Worm (Caenorhabditis elegans) whole organism, mixed stage, embryonic: ENCODE data around the gene amt-3.
A peak's percentile ranks its signal among the peaks of the same experiment; 100 is the strongest.

Experiments
- M03D4.4 ChIP-seq: sonication (generic microtip); optimal IDR thresholded peaks from 2 replicates; lab custom pipeline; 2017; ENCODE audit warnings: mild to moderate bottlenecking, missing genetic modification characterization, missing compliant biosample characterization
- bed-3 ChIP-seq: fragments of 200-800 bp; sonication (Bioruptor generic); optimal IDR thresholded peaks from 3 replicates; lab custom pipeline; 2018; ENCODE audit warnings: mild to moderate bottlenecking, missing genetic modification characterization, moderate library complexity, missing compliant biosample characterization
- blmp-1 ChIP-seq: fragments of 150-350 bp; optimal IDR thresholded peaks from 2 replicates; lab custom pipeline; 2014; ENCODE audit warnings: missing biosample characterization, missing genetic modification characterization
- ceh-39 ChIP-seq: fragments of 150-350 bp; optimal IDR thresholded peaks from 2 replicates; lab custom pipeline; 2014; ENCODE audit warnings: missing biosample characterization, missing genetic modification characterization
- ceh-43 ChIP-seq: fragments of 200-800 bp; sonication (Bioruptor generic); optimal IDR thresholded peaks from 2 replicates; lab custom pipeline; 2018; ENCODE audit warnings: mild to moderate bottlenecking, missing genetic modification characterization, moderate library complexity, missing compliant biosample characterization
- ceh-83 ChIP-seq: fragments of 200-800 bp; sonication (Bioruptor generic); optimal IDR thresholded peaks from 2 replicates; lab custom pipeline; 2018; ENCODE audit warnings: mild to moderate bottlenecking, missing genetic modification characterization, missing compliant biosample characterization
- ces-1 ChIP-seq: fragments of 150-350 bp; optimal IDR thresholded peaks from 2 replicates; lab custom pipeline; 2014; ENCODE audit warnings: missing biosample characterization, missing genetic modification reagents, missing genetic modification characterization
- cnd-1 ChIP-seq: fragments of 200-800 bp; sonication (Bioruptor generic); optimal IDR thresholded peaks from 2 replicates; lab custom pipeline; 2018; ENCODE audit warnings: mild to moderate bottlenecking, missing genetic modification characterization, missing compliant biosample characterization
- drap-1 ChIP-seq: fragments of 200-800 bp; sonication (Bioruptor generic); optimal IDR thresholded peaks from 3 replicates; lab custom pipeline; 2018; ENCODE audit warnings: mild to moderate bottlenecking, missing genetic modification characterization, missing compliant biosample characterization
- elt-1 ChIP-seq: sonication (generic microtip); optimal IDR thresholded peaks from 2 replicates; lab custom pipeline; 2017; ENCODE audit warnings: missing genetic modification characterization, mild to moderate bottlenecking, missing compliant biosample characterization, antibody characterized with exemption, moderate library complexity, borderline replicate concordance; ENCODE audit not compliant: insufficient read depth
- elt-3 ChIP-seq: fragments of 150-350 bp; optimal IDR thresholded peaks from 2 replicates; lab custom pipeline; 2014; ENCODE audit warnings: missing biosample characterization, missing genetic modification characterization
- flh-1 ChIP-seq: fragments of 200-800 bp; sonication (Bioruptor generic); optimal IDR thresholded peaks from 2 replicates; lab custom pipeline; 2018; ENCODE audit warnings: mild to moderate bottlenecking, missing genetic modification characterization, moderate library complexity, missing compliant biosample characterization
- ham-2 ChIP-seq: fragments of 200-800 bp; sonication (Bioruptor generic); optimal IDR thresholded peaks from 2 replicates; lab custom pipeline; 2018; ENCODE audit warnings: mild to moderate bottlenecking, missing genetic modification characterization, missing compliant biosample characterization
- hlh-1 ChIP-seq: fragments of 150-350 bp; optimal IDR thresholded peaks from 2 replicates; lab custom pipeline; 2014; ENCODE audit warnings: missing biosample characterization, missing genetic modification reagents, missing genetic modification characterization
- lin-13 ChIP-seq: fragments of 150-350 bp; optimal IDR thresholded peaks from 2 replicates; lab custom pipeline; 2014; ENCODE audit warnings: missing biosample characterization, missing genetic modification characterization
- lin-32 ChIP-seq: fragments of 200-800 bp; sonication (Bioruptor generic); optimal IDR thresholded peaks from 2 replicates; lab custom pipeline; 2018; ENCODE audit warnings: mild to moderate bottlenecking, missing genetic modification characterization, missing compliant biosample characterization
- lsy-2 ChIP-seq: fragments of 150-350 bp; optimal IDR thresholded peaks from 2 replicates; lab custom pipeline; 2014; ENCODE audit warnings: missing biosample characterization, missing genetic modification characterization
- mab-5 ChIP-seq: fragments of 150-350 bp; optimal IDR thresholded peaks from 2 replicates; lab custom pipeline; 2014; ENCODE audit warnings: missing biosample characterization, missing genetic modification characterization
- mep-1 ChIP-seq: fragments of 150-350 bp; optimal IDR thresholded peaks from 2 replicates; lab custom pipeline; 2017; ENCODE audit warnings: missing biosample characterization, missing genetic modification reagents, missing genetic modification characterization, inconsistent platforms
- mls-2 ChIP-seq: sonication (generic microtip); optimal IDR thresholded peaks from 2 replicates; lab custom pipeline; 2016; ENCODE audit warnings: mild to moderate bottlenecking, missing genetic modification characterization, moderate library complexity, missing compliant biosample characterization
- nhr-12 ChIP-seq: fragments of 150-350 bp; optimal IDR thresholded peaks from 2 replicates; lab custom pipeline; 2014; ENCODE audit warnings: missing biosample characterization, missing genetic modification characterization
- nhr-2 ChIP-seq: fragments of 150-350 bp; optimal IDR thresholded peaks from 2 replicates; lab custom pipeline; 2014; ENCODE audit warnings: missing biosample characterization, missing genetic modification characterization
- nhr-237 ChIP-seq: fragments of 150-350 bp; optimal IDR thresholded peaks from 2 replicates; lab custom pipeline; 2014; ENCODE audit warnings: missing biosample characterization, missing genetic modification characterization
- nhr-28 ChIP-seq: fragments of 150-350 bp; optimal IDR thresholded peaks from 2 replicates; lab custom pipeline; 2014; ENCODE audit warnings: missing biosample characterization, missing genetic modification characterization
- nhr-76 ChIP-seq: sonication (generic microtip); optimal IDR thresholded peaks from 2 replicates; lab custom pipeline; 2017; ENCODE audit warnings: missing biosample characterization, missing genetic modification characterization
- pha-4 ChIP-seq: fragments of 150-350 bp; optimal IDR thresholded peaks from 2 replicates; lab custom pipeline; 2018; ENCODE audit warnings: missing biosample characterization, missing genetic modification reagents, missing genetic modification characterization
- sem-2 ChIP-seq: fragments of 200-800 bp; sonication (Bioruptor generic); optimal IDR thresholded peaks from 2 replicates; lab custom pipeline; 2018; ENCODE audit warnings: mild to moderate bottlenecking, missing genetic modification characterization, missing compliant biosample characterization
- snpc-4 ChIP-seq: fragments of 150-350 bp; optimal IDR thresholded peaks from 2 replicates; lab custom pipeline; 2014; ENCODE audit warnings: missing biosample characterization, missing genetic modification characterization
- sptf-1 ChIP-seq: sonication (generic microtip); optimal IDR thresholded peaks from 2 replicates; lab custom pipeline; 2017; ENCODE audit warnings: mild to moderate bottlenecking, missing genetic modification characterization, moderate library complexity, missing compliant biosample characterization
- tbx-8 ChIP-seq: fragments of 200-800 bp; sonication (Bioruptor generic); optimal IDR thresholded peaks from 2 replicates; lab custom pipeline; 2018; ENCODE audit warnings: mild to moderate bottlenecking, missing genetic modification characterization, moderate library complexity, missing compliant biosample characterization
- unc-120 ChIP-seq: sonication (generic microtip); optimal IDR thresholded peaks from 2 replicates; lab custom pipeline; 2017; ENCODE audit warnings: missing genetic modification characterization, missing compliant biosample characterization; ENCODE audit not compliant: poor library complexity, severe bottlenecking
- unc-39 ChIP-seq: fragments of 150-350 bp; optimal IDR thresholded peaks from 2 replicates; lab custom pipeline; 2014; ENCODE audit warnings: missing biosample characterization, missing genetic modification characterization
- unc-62 ChIP-seq: fragments of 150-350 bp; optimal IDR thresholded peaks from 2 replicates; lab custom pipeline; 2014; ENCODE audit warnings: missing biosample characterization, missing genetic modification reagents, missing genetic modification characterization
- zip-8 ChIP-seq: fragments of 150-350 bp; optimal IDR thresholded peaks from 2 replicates; lab custom pipeline; 2014; ENCODE audit warnings: missing biosample characterization, missing genetic modification characterization
- ztf-11 ChIP-seq: fragments of 150-350 bp; optimal IDR thresholded peaks from 2 replicates; lab custom pipeline; 2014; ENCODE audit warnings: missing biosample characterization, missing genetic modification characterization

The amt-3 gene

ce11 chrII:8327450-8327849 is 41.5 kb downstream of the amt-3 start:
- TF ChIP-seq lin-32 (GFP tag; lab: Kevin White, UChicago) (no peak), blmp-1 (no peak), flh-1 (no peak), ham-2 (no peak), sem-2 (GFP tag; lab: Kevin White, UChicago) (no peak), unc-62 (no peak)

- TF ChIP-seq unc-62 (no peak), unc-39 (no peak), ham-2 (no peak), ces-1 (GFP tag; lab: Kevin White, UChicago) (no peak), lsy-2 (tag; lab: Kevin White, UChicago) (no peak), hlh-1 (tag; lab: Kevin White, UChicago) (no peak), lin-13 (tag; lab: Kevin White, UChicago) (no peak), lin-32 (GFP tag; lab: Kevin White, UChicago) (no peak), tbx-8 (no peak), nhr-237 (tag; lab: Kevin White, UChicago) (no peak), nhr-76 (tag; lab: Kevin White, UChicago) (no peak), sem-2 (GFP tag; lab: Kevin White, UChicago) (no peak), nhr-28 (tag; lab: Kevin White, UChicago) (no peak), mep-1 (tag; lab: Kevin White, UChicago) (no peak)
- TF ChIP-seq, all 35 proteins: peak for 0
These were observed 42.6 kb downstream of the amt-3 start for ce11 chrII:8326228-8326960.

ce11 chrII:8325002-8325539 is 43.9 kb downstream of the amt-3 start, which contains the start of the genes ran-3 and C26D10.3:
Gene ran-3 (minus strand): TSS chrII:8325052.
Gene C26D10.3 (plus strand): TSS chrII:8325386.
- TF ChIP-seq ces-1 (GFP tag; lab: Kevin White, UChicago) (peak; percentile 29), mep-1 (tag; lab: Kevin White, UChicago) (no peak), ceh-83 (GFP tag; lab: Kevin White, UChicago) (no peak), ztf-11 (tag; lab: Kevin White, UChicago) (peak; percentile 43), M03D4.4 (peak; percentile 40), nhr-2 (tag; lab: Kevin White, UChicago) (peak; percentile 6), ham-2 (no peak), blmp-1 (no peak), lsy-2 (tag; lab: Kevin White, UChicago) (peak; percentile 29), elt-1 (tag; lab: Kevin White, UChicago) (no peak), mls-2 (peak; percentile 24), nhr-237 (tag; lab: Kevin White, UChicago) (no peak), mab-5 (no peak), hlh-1 (tag; lab: Kevin White, UChicago) (peak; percentile 64), lin-13 (tag; lab: Kevin White, UChicago) (peak; percentile 37), flh-1 (no peak), unc-62 (no peak), unc-39 (no peak), lin-32 (GFP tag; lab: Kevin White, UChicago) (no peak), bed-3 (GFP tag; lab: Kevin White, UChicago) (peak; percentile 38), ceh-43 (peak; percentile 8), unc-120 (no peak), drap-1 (GFP tag; lab: Kevin White, UChicago) (peak; percentile 43), sptf-1 (tag; lab: Kevin White, UChicago) (peak; percentile 66), sem-2 (GFP tag; lab: Kevin White, UChicago) (no peak), pha-4 (tag; lab: Kevin White, UChicago) (peak; percentile 55), elt-3 (tag; lab: Kevin White, UChicago) (no peak), cnd-1 (tag; lab: Kevin White, UChicago) (peak; percentile 40), tbx-8 (peak; percentile 19), snpc-4 (tag; lab: Kevin White, UChicago) (no peak), nhr-12 (peak; percentile 42), zip-8 (tag; lab: Kevin White, UChicago) (no peak), ceh-39 (tag; lab: Kevin White, UChicago) (no peak), nhr-28 (tag; lab: Kevin White, UChicago) (no peak), nhr-76 (tag; lab: Kevin White, UChicago) (no peak)
